Fruit fly (Drosophila melanogaster): ENCODE data around the gene Grp170.

DNA sequence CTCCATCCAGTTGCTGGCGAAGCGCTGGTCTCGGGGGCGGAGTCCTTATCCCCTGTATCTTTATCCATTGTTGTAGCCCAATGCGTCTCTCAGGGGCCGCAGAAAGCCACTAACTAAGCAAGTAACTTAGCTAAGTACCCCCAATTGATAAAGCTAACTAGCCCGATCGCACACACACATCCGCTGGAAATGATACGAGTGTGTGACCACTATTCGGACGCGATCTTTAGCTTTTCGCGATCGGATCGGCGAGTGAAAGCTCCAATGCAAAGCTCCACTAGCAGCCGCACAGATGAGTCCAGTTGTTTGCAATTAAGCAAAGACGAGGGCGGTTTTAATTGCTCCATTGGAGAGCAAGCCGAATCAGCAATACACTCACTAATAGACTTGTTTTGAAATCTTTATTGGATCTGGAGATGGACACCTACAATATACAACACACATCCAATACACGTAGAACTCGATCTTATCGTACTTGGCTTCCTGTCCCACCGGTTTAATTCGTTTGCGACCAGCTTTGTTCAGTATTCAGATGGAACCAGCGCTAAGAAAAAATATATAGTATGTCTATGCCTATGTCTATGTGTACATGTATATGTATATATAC lies 20.7 kb downstream of the Grp170 start, which contains the start of gene CG3091:
- TF ChIP-seq CG5204 (GFP tag; optimal IDR thresholded peaks at IDR 0.05) (no peak), toe (GFP tag; optimal IDR thresholded peaks at IDR 0.05) (no peak), CG7101 (tag; optimal IDR thresholded peaks at IDR 0.05) (no peak), kay (GFP tag; ENCODE audit: borderline replicate concordance) (no peak), CG1620 (GFP tag; optimal IDR thresholded peaks at IDR 0.05) (no peak), CG7045 (GFP tag; optimal IDR thresholded peaks at IDR 0.05) (no peak), cnc (optimal IDR thresholded peaks at IDR 0.05) (no peak), CG12768 (GFP tag; optimal IDR thresholded peaks at IDR 0.05) (no peak), pad (GFP tag; optimal IDR thresholded peaks at IDR 0.05) (no peak)

All from whole organism, adult.